Fruit fly (Drosophila melanogaster): ENCODE measurements around the gene qua.

Gene qua

dm6 chr2L:17465915-17466677, 30.9 kb downstream of the qua start (continued):
- TF ChIP-seq CG13287 (GFP tag; IDR thresholded peaks at IDR 0.05; ENCODE audit: partially characterized antibody): no peak
- no peak for TF ChIP-seq cg (GFP tag; optimal IDR thresholded peaks at IDR 0.05)
- peak; percentile 84 for TF ChIP-seq CG14710 (tag; optimal IDR thresholded peaks at IDR 0.05)
- peak; percentile 55 for TF ChIP-seq fd3F (GFP tag; optimal IDR thresholded peaks at IDR 0.05)
- no peak for TF ChIP-seq Kr (GFP tag; optimal IDR thresholded peaks at IDR 0.05)
- TF ChIP-seq ap (GFP tag; IDR thresholded peaks at IDR 0.05): peak; percentile 69; the same call in 1 of the 2 replicates
- TF ChIP-seq Hr51 (GFP tag; optimal IDR thresholded peaks at IDR 0.05): peak; percentile 64 to 87
- TF ChIP-seq Vsx1 (GFP tag; optimal IDR thresholded peaks at IDR 0.05): peak; percentile 59
- no peak for TF ChIP-seq cad (GFP tag; optimal IDR thresholded peaks at IDR 0.05)
- peak; percentile 88 for TF ChIP-seq Camta (GFP tag; optimal IDR thresholded peaks at IDR 0.05)
- no peak for TF ChIP-seq HLH4C (GFP tag; IDR thresholded peaks at IDR 0.05; ENCODE audit: partially characterized antibody)
- TF ChIP-seq chinmo (GFP tag; IDR thresholded peaks at IDR 0.05; ENCODE audit: partially characterized antibody): no peak
- TF ChIP-seq CG32772 (GFP tag; IDR thresholded peaks at IDR 0.05): peak; percentile 77
- TF ChIP-seq emc (GFP tag; optimal IDR thresholded peaks at IDR 0.05): peak; percentile 69
- no peak for TF ChIP-seq lbe (GFP tag; optimal IDR thresholded peaks at IDR 0.05)
- TF ChIP-seq amos (GFP tag; IDR thresholded peaks at IDR 0.05; ENCODE audit: partially characterized antibody): no peak
- TF ChIP-seq CG16779 (GFP tag; IDR thresholded peaks at IDR 0.05): no peak
- peak; percentile 85 for TF ChIP-seq dysf (GFP tag; IDR thresholded peaks at IDR 0.05)
- no peak for TF ChIP-seq Lpt (GFP tag; optimal IDR thresholded peaks at IDR 0.05)
- TF ChIP-seq CG32767 (GFP tag; IDR thresholded peaks at IDR 0.05): peak; percentile 79
- TF ChIP-seq CG2889 (GFP tag; IDR thresholded peaks at IDR 0.05): peak; percentile 61; the same call in 2 of the 3 replicates
- peak; percentile 81 for TF ChIP-seq ken (GFP tag; IDR thresholded peaks at IDR 0.05)
- TF ChIP-seq en (GFP tag; optimal IDR thresholded peaks at IDR 0.05): peak; percentile 69
- no peak for TF ChIP-seq Elba2 (GFP tag; optimal IDR thresholded peaks at IDR 0.05)
- peak; percentile 74 for TF ChIP-seq Rfx (GFP tag; IDR thresholded peaks at IDR 0.05)
- peak; percentile 78 for TF ChIP-seq CG17385 (GFP tag; optimal IDR thresholded peaks at IDR 0.05)
- TF ChIP-seq zen (tag; optimal IDR thresholded peaks at IDR 0.05): no peak
- TF ChIP-seq CG8359 (GFP tag; optimal IDR thresholded peaks at IDR 0.05; ENCODE audit: borderline replicate concordance): peak; percentile 52
- peak; percentile 68 for TF ChIP-seq CG18764 (GFP tag; optimal IDR thresholded peaks at IDR 0.05)
- peak; percentile 56; the same call in 1 of the 2 replicates for TF ChIP-seq sens-2 (GFP tag; IDR thresholded peaks at IDR 0.05)
- TF ChIP-seq Meics (GFP tag; optimal IDR thresholded peaks at IDR 0.05): peak; percentile 78
- TF ChIP-seq CG11504 (tag; optimal IDR thresholded peaks at IDR 0.05): peak; percentile 88
- TF ChIP-seq ara (GFP tag; IDR thresholded peaks at IDR 0.05): peak; percentile 72
- no peak for TF ChIP-seq bbx (GFP tag; IDR thresholded peaks at IDR 0.05; ENCODE audit: partially characterized antibody)
- TF ChIP-seq CG11398 (GFP tag; optimal IDR thresholded peaks at IDR 0.05): peak; percentile 26
- peak; percentile 81 for TF ChIP-seq tin (GFP tag; optimal IDR thresholded peaks at IDR 0.05)
- no peak for TF ChIP-seq CG8478 (optimal IDR thresholded peaks at IDR 0.05)
- TF ChIP-seq Bdp1 (GFP tag; optimal IDR thresholded peaks at IDR 0.05): peak; percentile 59
- TF ChIP-seq sna (GFP tag; IDR thresholded peaks at IDR 0.05; ENCODE audit: partially characterized antibody): no peak
- peak; percentile 76; the same call in 2 of the 3 replicates for TF ChIP-seq Mrtf (GFP tag; IDR thresholded peaks at IDR 0.05)
- TF ChIP-seq lola (GFP tag; optimal IDR thresholded peaks at IDR 0.05): peak in 1 of 3 experiments; percentile 81
- TF ChIP-seq Neu2 (GFP tag; optimal IDR thresholded peaks at IDR 0.05; ENCODE audit: borderline replicate concordance): no peak
- peak; percentile 34 for TF ChIP-seq NC2α (GFP tag; optimal IDR thresholded peaks at IDR 0.05)
- peak; percentile 74 for TF ChIP-seq CG10366 (GFP tag; IDR thresholded peaks at IDR 0.05)
- TF ChIP-seq CG11085 (GFP tag; IDR thresholded peaks at IDR 0.05): peak; percentile 51; the same call in 1 of the 2 replicates
- peak; percentile 77 for TF ChIP-seq CG13624 (GFP tag; optimal IDR thresholded peaks at IDR 0.05)
- TF ChIP-seq Pdp1 (GFP tag; optimal IDR thresholded peaks at IDR 0.05): peak; percentile 82 to 83
- no peak for TF ChIP-seq tna (GFP tag; IDR thresholded peaks at IDR 0.05; ENCODE audit: partially characterized antibody)
